Worm (Caenorhabditis elegans): ENCODE results near the gene col-93.

The col-93 gene

DNA sequence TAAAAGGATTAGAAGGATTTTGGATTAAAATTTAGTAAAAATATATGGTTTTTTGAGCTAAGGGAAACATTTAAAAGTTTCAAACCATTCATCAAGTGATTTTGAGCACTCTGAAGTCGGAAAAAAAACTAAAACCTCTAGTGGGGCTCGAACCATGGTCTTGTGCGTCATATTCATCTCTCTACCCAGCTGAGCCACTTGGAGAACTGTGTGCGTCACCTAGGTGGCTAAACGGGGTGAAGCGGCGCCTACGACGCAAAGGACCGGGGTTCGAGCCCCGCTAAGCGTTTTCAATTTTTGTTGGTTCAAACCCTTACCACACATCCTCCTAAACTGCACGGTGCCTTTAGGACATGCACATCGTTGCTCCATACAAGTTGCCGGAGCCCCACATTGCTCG is 25.0 kb downstream of the col-93 start:
- TF ChIP-seq rbr-2 (tag; optimal IDR thresholded peaks at IDR 0.05) (no peak), jun-1 (tag; optimal IDR thresholded peaks at IDR 0.05) (no peak), nhr-102 (tag; optimal IDR thresholded peaks at IDR 0.05) (no peak)

DNA sequence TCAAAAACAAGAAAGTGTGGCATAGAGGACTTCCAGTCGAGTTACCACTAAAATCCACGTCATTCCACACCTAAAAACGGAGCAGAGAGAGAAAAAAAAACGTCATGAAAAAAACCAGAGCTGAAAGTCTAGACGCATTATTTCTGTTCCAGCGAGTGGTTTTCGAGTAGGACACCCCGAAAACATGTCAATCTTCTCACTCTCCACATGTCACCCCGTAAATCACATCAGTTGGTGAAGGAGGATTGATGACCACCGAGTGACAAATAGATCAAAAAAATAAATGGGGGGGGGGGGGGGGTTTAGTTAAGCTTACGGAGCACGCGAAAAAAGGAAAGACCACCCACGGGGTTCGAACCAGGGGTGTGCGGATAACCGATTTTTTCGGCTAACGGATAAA is 27.7 kb downstream of the col-93 start:
- no peak for TF ChIP-seq ceh-20 (GFP tag; IDR thresholded peaks at IDR 0.05)
- peak in 1 of 2 experiments; percentile 93 for TF ChIP-seq unc-62 (GFP tag; optimal IDR thresholded peaks at IDR 0.05 in 1 of 2)
- no peak for TF ChIP-seq unc-62 (tag; optimal IDR thresholded peaks at IDR 0.05)
- TF ChIP-seq spr-1 (tag; optimal IDR thresholded peaks at IDR 0.05) = no peak
- TF ChIP-seq ceh-82 (tag; optimal IDR thresholded peaks at IDR 0.05) = no peak

ce11 chrIII:10957236-10957635 is 28.2 kb downstream of the col-93 start:
- TF ChIP-seq mdt-29 (GFP tag; IDR thresholded peaks at IDR 0.05) (no peak), lin-38 (GFP tag; IDR thresholded peaks at IDR 0.05) (0 out of 2 replicates have a peak, but pooled peaks have one; percentile 15), aha-1 (tag) (peak; percentile 94), Y48G9A.11 (GFP tag; IDR thresholded peaks at IDR 0.05) (no peak)

- TF ChIP-seq ceh-28 (tag; optimal IDR thresholded peaks at IDR 0.05) = peak; percentile 81
- no peak for TF ChIP-seq lim-7 (GFP tag; IDR thresholded peaks at IDR 0.05)
These were observed 32.2 kb downstream of the col-93 start, which contains the start of gene zig-5 for ce11 chrIII:10953160-10953559. Gene zig-5 (minus strand): TSS chrIII:10953508.

ce11 chrIII:10951713-10952112 is 33.7 kb downstream of the col-93 start:
- TF ChIP-seq snpc-4 (tag; optimal IDR thresholded peaks at IDR 0.05) (no peak), egl-43 (GFP tag; IDR thresholded peaks at IDR 0.05) (0 out of 2 replicates have a peak, but pooled peaks have one; percentile 20), unc-62 (GFP tag; optimal IDR thresholded peaks at IDR 0.05 in 1 of 2) (no peak), unc-62 (tag; optimal IDR thresholded peaks at IDR 0.05) (no peak), set-16 (GFP tag; IDR thresholded peaks at IDR 0.05) (peak; percentile 36), rbr-2 (tag; optimal IDR thresholded peaks at IDR 0.05) (no peak), nhr-111 (GFP tag; optimal IDR thresholded peaks at IDR 0.05) (no peak), ces-1 (GFP tag; optimal IDR thresholded peaks at IDR 0.05) (no peak), D1046.2 (GFP tag; IDR thresholded peaks at IDR 0.05) (no peak), jun-1 (tag; optimal IDR thresholded peaks at IDR 0.05) (no peak), aha-1 (tag) (peak; percentile 93), nhr-76 (tag; optimal IDR thresholded peaks at IDR 0.05) (no peak), arid-1 (GFP tag; conservative IDR thresholded peaks at IDR 0.05) (no peak)

ce11 chrIII:10947155-10947554 is 38.3 kb downstream of the col-93 start, which contains the start of gene strd-1:
Gene strd-1 (plus strand): TSS chrIII:10947455.
- 0 out of 2 replicates have a peak, but pooled peaks have one; percentile 10 for TF ChIP-seq pha-4 (GFP tag; IDR thresholded peaks at IDR 0.05)
- no peak for TF ChIP-seq pha-4 (tag; optimal IDR thresholded peaks at IDR 0.05)
- no peak for TF ChIP-seq daf-8 (GFP tag; IDR thresholded peaks at IDR 0.05)

DNA sequence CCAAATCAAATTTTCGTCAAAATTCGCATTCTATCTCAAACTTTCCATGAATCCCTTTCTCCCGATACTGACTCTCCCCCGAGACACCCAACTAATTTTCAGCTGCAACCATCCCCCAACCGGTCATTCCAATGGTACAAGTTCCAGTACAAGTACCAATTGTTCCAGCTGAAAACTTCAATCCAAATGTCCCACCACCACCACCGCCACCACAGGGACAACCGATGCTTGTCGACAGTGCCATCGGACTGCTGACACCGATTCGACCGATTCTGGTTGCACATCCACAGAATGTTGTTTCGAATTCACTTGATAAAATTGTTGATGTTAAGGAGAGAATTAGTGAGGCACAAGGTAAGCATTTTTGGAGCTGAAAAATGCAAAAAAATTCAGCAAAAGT is 39.9 kb downstream of the col-93 start:
- no peak for TF ChIP-seq ctbp-1 (GFP tag; IDR thresholded peaks at IDR 0.05)
- TF ChIP-seq ceh-62 (tag; optimal IDR thresholded peaks at IDR 0.05) = no peak
- TF ChIP-seq D1046.2 (GFP tag; IDR thresholded peaks at IDR 0.05) = no peak
- no peak for TF ChIP-seq madf-9 (GFP tag; conservative IDR thresholded peaks at IDR 0.05)
- peak; percentile 93 for TF ChIP-seq aha-1 (tag)
- TF ChIP-seq sdz-12 (GFP tag; optimal IDR thresholded peaks at IDR 0.05) = no peak

- TF ChIP-seq mep-1 (tag; optimal IDR thresholded peaks at IDR 0.05) (no peak), aha-1 (tag) (peak; percentile 92)
These were observed 42.5 kb downstream of the col-93 start for ce11 chrIII:10942905-10943304.
